Worm (Caenorhabditis elegans) whole organism, L3 larva: ENCODE measurements around the gene R02D5.10.

Experiments used
- ama-1 ChIP-seq: fragments of 150-350 bp; optimal IDR thresholded peaks from 2 replicates; lab custom pipeline; 2018
- fos-1 ChIP-seq: fragments of 150-350 bp; optimal IDR thresholded peaks from 2 replicates; lab custom pipeline; 2014; ENCODE audit warnings: missing biosample characterization, missing genetic modification characterization
- mdl-1 ChIP-seq: fragments of 150-350 bp; optimal IDR thresholded peaks from 2 replicates; lab custom pipeline; 2014; ENCODE audit warnings: missing biosample characterization, missing genetic modification characterization
- mml-1 ChIP-seq: fragments of 150-350 bp; sonication (generic microtip); optimal IDR thresholded peaks from 3 replicates; lab custom pipeline; 2014; ENCODE audit warnings: missing biosample characterization, missing genetic modification characterization
- nfya-1 ChIP-seq: sonication (generic microtip); optimal IDR thresholded peaks from 2 replicates; lab custom pipeline; 2017; ENCODE audit warnings: missing genetic modification characterization, mild to moderate bottlenecking, missing compliant biosample characterization, antibody characterized with exemption, moderate library complexity; ENCODE audit not compliant: insufficient read depth
- nhr-11 ChIP-seq: fragments of 150-350 bp; optimal IDR thresholded peaks from 2 replicates; lab custom pipeline; 2014; ENCODE audit warnings: missing biosample characterization, missing genetic modification characterization
- nhr-77 ChIP-seq: fragments of 150-350 bp; optimal IDR thresholded peaks from 2 replicates; lab custom pipeline; 2014; ENCODE audit warnings: missing biosample characterization, missing genetic modification characterization
- pqm-1 ChIP-seq: fragments of 150-350 bp; optimal IDR thresholded peaks from 2 replicates; lab custom pipeline; 2017; ENCODE audit warnings: missing biosample characterization, missing genetic modification characterization, inconsistent platforms
- skn-1 ChIP-seq: fragments of 150-350 bp; optimal IDR thresholded peaks from 2 replicates; lab custom pipeline; 2014; ENCODE audit warnings: missing biosample characterization, missing genetic modification characterization
- snpc-4 ChIP-seq: fragments of 150-350 bp; optimal IDR thresholded peaks from 2 replicates; lab custom pipeline; 2014; ENCODE audit warnings: missing biosample characterization, missing genetic modification characterization
- unc-39 ChIP-seq: sonication (generic microtip); optimal IDR thresholded peaks from 4 replicates; lab custom pipeline; 2017; ENCODE audit warnings: missing biosample characterization, missing genetic modification characterization
- zag-1 ChIP-seq: fragments of 150-350 bp; optimal IDR thresholded peaks from 2 replicates; lab custom pipeline; 2014; ENCODE audit warnings: missing biosample characterization, missing genetic modification characterization
- ztf-11 ChIP-seq: fragments of 150-350 bp; optimal IDR thresholded peaks from 2 replicates; lab custom pipeline; 2014; ENCODE audit warnings: missing biosample characterization, missing genetic modification characterization

ce11 chrV:14476680-14477079 is 5.4 kb upstream of the R02D5.10 start, which contains the start of gene clec-54:
- TF ChIP-seq nhr-77 (no peak), nhr-11 (tag; lab: Kevin White, UChicago) (no peak), mdl-1 (tag; lab: Kevin White, UChicago) (no peak), skn-1 (no peak), pqm-1 (tag; lab: Kevin White, UChicago) (peak; percentile 5), snpc-4 (tag; lab: Kevin White, UChicago) (no peak), unc-39 (tag; lab: Kevin White, UChicago) (no peak), nfya-1 (tag; lab: Kevin White, UChicago) (no peak), mml-1 (no peak), ama-1 (lab: Kevin White, UChicago) (no peak), ztf-11 (tag; lab: Kevin White, UChicago) (no peak), fos-1 (no peak), zag-1 (tag; lab: Kevin White, UChicago) (no peak)
